Worm (Caenorhabditis elegans) whole organism, L1 larva: Measurements from ENCODE around the gene T03F6.9.

ENCODE experiments used
- C16A3.4 ChIP-seq: fragments of 150-350 bp; optimal IDR thresholded peaks from 2 replicates; lab custom pipeline; 2014; ENCODE audit warnings: missing biosample characterization, missing genetic modification characterization
- Y116A8C.19 ChIP-seq: sonication (generic microtip); optimal IDR thresholded peaks from 2 replicates; lab custom pipeline; 2016; ENCODE audit warnings: missing compliant biosample characterization, missing genetic modification characterization, borderline replicate concordance
- blmp-1 ChIP-seq: fragments of 150-350 bp; optimal IDR thresholded peaks from 2 replicates; lab custom pipeline; 2014; ENCODE audit warnings: missing biosample characterization, missing genetic modification characterization
- ceh-63 ChIP-seq: fragments of 200-800 bp; sonication (Bioruptor generic); optimal IDR thresholded peaks from 2 replicates; lab custom pipeline; 2018; ENCODE audit warnings: mild to moderate bottlenecking, missing genetic modification characterization, missing compliant biosample characterization
- dsc-1 ChIP-seq: sonication (generic microtip); optimal IDR thresholded peaks from 2 replicates; lab custom pipeline; 2016; ENCODE audit warnings: mild to moderate bottlenecking, missing genetic modification characterization, missing compliant biosample characterization
- efl-1 ChIP-seq, 4 experiments: fragments of 150-350 bp; optimal IDR thresholded peaks in 3 of 4; peaks in 1 of 4; 1 replicate in 1 of 4; 2 replicates in 3 of 4; lab custom pipeline; 2014; ENCODE audit warnings: missing biosample characterization in 2 of 4, missing genetic modification characterization in 2 of 4, missing genetic modification reagents in 2 of 4
- egl-13 ChIP-seq: sonication (generic microtip); optimal IDR thresholded peaks from 2 replicates; lab custom pipeline; 2016; ENCODE audit warnings: missing genotype, missing genetic modification reagents, missing genetic modification characterization, missing compliant biosample characterization
- ets-5 ChIP-seq: fragments of 200-800 bp; sonication (Bioruptor generic); IDR thresholded peaks from 2 replicates; pipeline ENCODE4 v1.3.6; 2022; ENCODE audit warnings: missing genetic modification characterization, missing compliant biosample characterization
- fkh-10 ChIP-seq: sonication (generic microtip); optimal IDR thresholded peaks from 2 replicates; lab custom pipeline; 2017; ENCODE audit warnings: missing biosample characterization, missing genetic modification reagents, missing genetic modification characterization
- fkh-4 ChIP-seq: sonication (generic microtip); optimal IDR thresholded peaks from 2 replicates; lab custom pipeline; 2016; ENCODE audit warnings: missing compliant biosample characterization, missing genetic modification characterization, borderline replicate concordance
- fkh-8 ChIP-seq: sonication (generic microtip); optimal IDR thresholded peaks from 2 replicates; lab custom pipeline; 2016; ENCODE audit warnings: mild to moderate bottlenecking, missing genetic modification characterization, missing compliant biosample characterization
- grh-1 ChIP-seq: fragments of 200-800 bp; sonication (Bioruptor generic); IDR thresholded peaks from 2 replicates; pipeline ENCODE4 v1.3.6; 2022; ENCODE audit warnings: missing genetic modification reagents, missing genetic modification characterization, missing compliant biosample characterization
- jun-1 ChIP-seq: fragments of 150-350 bp; optimal IDR thresholded peaks from 2 replicates; lab custom pipeline; 2014; ENCODE audit warnings: missing biosample characterization, missing genetic modification reagents, missing genetic modification characterization
- lin-14 ChIP-seq: fragments of 200-800 bp; sonication (Bioruptor generic); optimal IDR thresholded peaks from 2 replicates; lab custom pipeline; 2018; ENCODE audit warnings: mild to moderate bottlenecking, missing genetic modification characterization, moderate library complexity, missing compliant biosample characterization
- lin-35 ChIP-seq, 2 experiments: fragments of 150-350 bp; optimal IDR thresholded peaks; 2 replicates each; lab custom pipeline; 2014; ENCODE audit warnings: missing biosample characterization in 2 of 2, missing genetic modification characterization in 2 of 2, missing genetic modification reagents in 2 of 2
- mab-9 ChIP-seq: fragments of 200-800 bp; sonication (Bioruptor generic); IDR thresholded peaks from 2 replicates; pipeline ENCODE4 v1.3.6; 2022; ENCODE audit warnings: missing genetic modification reagents, missing genetic modification characterization, missing compliant biosample characterization
- mep-1 ChIP-seq: fragments of 150-350 bp; optimal IDR thresholded peaks from 2 replicates; lab custom pipeline; 2014; ENCODE audit warnings: missing biosample characterization, missing genetic modification characterization
- nhr-12 ChIP-seq: sonication (generic microtip); optimal IDR thresholded peaks from 2 replicates; lab custom pipeline; 2017; ENCODE audit warnings: missing biosample characterization, missing genetic modification characterization
- nhr-20 ChIP-seq: sonication (generic microtip); optimal IDR thresholded peaks from 2 replicates; lab custom pipeline; 2016; ENCODE audit warnings: mild to moderate bottlenecking, missing genetic modification characterization, missing compliant biosample characterization
- nhr-28 ChIP-seq: fragments of 150-350 bp; optimal IDR thresholded peaks from 2 replicates; lab custom pipeline; 2014; ENCODE audit warnings: missing biosample characterization, missing genetic modification characterization
- nhr-47 ChIP-seq: sonication (generic microtip); optimal IDR thresholded peaks from 2 replicates; lab custom pipeline; 2016; ENCODE audit warnings: mild to moderate bottlenecking, missing genetic modification characterization, moderate library complexity, missing compliant biosample characterization
- nhr-71 ChIP-seq: sonication (generic microtip); optimal IDR thresholded peaks from 2 replicates; lab custom pipeline; 2016; ENCODE audit warnings: mild to moderate bottlenecking, missing genetic modification characterization, moderate library complexity, missing compliant biosample characterization
- nhr-77 ChIP-seq: fragments of 150-350 bp; optimal IDR thresholded peaks from 2 replicates; lab custom pipeline; 2014; ENCODE audit warnings: missing biosample characterization, missing genetic modification characterization
- nhr-90 ChIP-seq: sonication (generic microtip); optimal IDR thresholded peaks from 2 replicates; lab custom pipeline; 2016; ENCODE audit warnings: mild to moderate bottlenecking, missing genetic modification characterization, missing compliant biosample characterization; ENCODE audit not compliant: poor library complexity
- pqm-1 ChIP-seq: sonication (generic microtip); optimal IDR thresholded peaks from 3 replicates; lab custom pipeline; 2017; ENCODE audit warnings: missing biosample characterization, missing genetic modification characterization
- rnt-1 ChIP-seq: sonication (generic microtip); optimal IDR thresholded peaks from 2 replicates; lab custom pipeline; 2016; ENCODE audit warnings: mild to moderate bottlenecking, missing genetic modification characterization, moderate library complexity, missing compliant biosample characterization
- skn-1 ChIP-seq: fragments of 150-350 bp; optimal IDR thresholded peaks from 2 replicates; lab custom pipeline; 2014; ENCODE audit warnings: missing biosample characterization, missing genetic modification characterization
- snu-23 ChIP-seq: sonication (generic microtip); optimal IDR thresholded peaks from 2 replicates; lab custom pipeline; 2016; ENCODE audit warnings: missing genetic modification characterization, missing compliant biosample characterization
- swsn-7 ChIP-seq: sonication (generic microtip); optimal IDR thresholded peaks from 2 replicates; lab custom pipeline; 2016; ENCODE audit warnings: missing genetic modification characterization, missing compliant biosample characterization
- tbx-2 ChIP-seq: sonication (generic microtip); optimal IDR thresholded peaks from 2 replicates; lab custom pipeline; 2016; ENCODE audit warnings: missing genetic modification characterization, missing compliant biosample characterization
- unc-62 ChIP-seq: fragments of 150-350 bp; optimal IDR thresholded peaks from 2 replicates; lab custom pipeline; 2014; ENCODE audit warnings: missing biosample characterization, missing genetic modification reagents, missing genetic modification characterization
- vab-15 ChIP-seq: sonication (generic microtip); optimal IDR thresholded peaks from 2 replicates; lab custom pipeline; 2017; ENCODE audit warnings: missing genotype, mild to moderate bottlenecking, missing genetic modification characterization, missing compliant biosample characterization
- xbp-1 ChIP-seq: sonication (generic microtip); optimal IDR thresholded peaks from 2 replicates; lab custom pipeline; 2016; ENCODE audit warnings: missing genetic modification characterization, missing compliant biosample characterization

Gene T03F6.9

ce11 chrIII:13370980-13371379 lies at the start of gene T03F6.9:
Gene T03F6.9, minus strand, starts transcription at chrIII:13371080.
- TF ChIP-seq nhr-12 (tag; lab: Kevin White, UChicago), result no peak
- TF ChIP-seq blmp-1 (tag; lab: Kevin White, UChicago), result no peak
- no peak for TF ChIP-seq rnt-1 (tag; lab: Kevin White, UChicago)
- peak; percentile 0 for TF ChIP-seq fkh-8 (tag; lab: Kevin White, UChicago)
- TF ChIP-seq nhr-28 (tag; lab: Kevin White, UChicago), result no peak
- TF ChIP-seq egl-13 (tag; lab: Kevin White, UChicago), result no peak
- no peak for TF ChIP-seq tbx-2

DNA sequence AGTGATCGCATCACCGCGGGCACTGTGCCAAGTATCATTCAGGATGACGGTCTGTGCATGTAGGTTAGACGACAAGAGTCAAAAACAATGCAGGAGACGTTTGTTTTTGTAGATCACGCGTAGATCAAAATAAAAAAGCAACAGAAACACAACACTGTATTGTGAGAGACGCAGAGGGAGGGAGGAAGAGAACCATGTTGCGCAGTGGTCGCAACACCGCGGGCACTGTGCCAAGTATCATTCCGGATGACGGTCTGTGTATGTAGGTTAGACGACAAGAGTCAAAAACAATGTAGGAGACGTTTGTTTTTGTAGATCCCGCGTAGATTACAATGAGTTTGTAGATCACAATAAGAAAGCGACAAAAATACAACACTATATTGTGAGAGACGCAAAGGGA lies 48.1 kb upstream of the T03F6.9 start:
- TF ChIP-seq swsn-7 (no peak), dsc-1 (tag; lab: Kevin White, UChicago) (no peak), mep-1 (tag; lab: Kevin White, UChicago) (no peak), pqm-1 (tag; lab: Kevin White, UChicago) (no peak)

- TF ChIP-seq dsc-1 (tag; lab: Kevin White, UChicago) (no peak), lin-35 (GFP tag; optimal IDR thresholded peaks at IDR 0.05; lab: Kevin White, UChicago) (peak in 1 of 2 experiments; percentile 10)
Observed at ce11 chrIII:13411202-13411601, 40.3 kb upstream of the T03F6.9 start.

- no peak for TF ChIP-seq efl-1 (optimal IDR thresholded peaks at IDR 0.05; lab: Kevin White, UChicago)
- peak in 1 of 2 experiments; percentile 86 for TF ChIP-seq efl-1 (GFP tag; optimal IDR thresholded peaks at IDR 0.05 in 1 of 2; lab: Kevin White, UChicago)
- peak; percentile 37 for TF ChIP-seq rnt-1 (tag; lab: Kevin White, UChicago)
- no peak for TF ChIP-seq C16A3.4 (tag; lab: Kevin White, UChicago)
- no peak for TF ChIP-seq fkh-4 (tag; lab: Kevin White, UChicago)
- peak; percentile 4 for TF ChIP-seq nhr-77
Observed at ce11 chrIII:13409498-13409897, 38.6 kb upstream of the T03F6.9 start, which contains the start of gene myo-6. Gene myo-6, plus strand, starts transcription at chrIII:13409798.

- TF ChIP-seq nhr-71 (tag; lab: Kevin White, UChicago) (no peak), ets-5 (GFP tag; lab: Robert Waterston, UW) (no peak), skn-1 (tag; lab: Kevin White, UChicago) (no peak), vab-15 (no peak), jun-1 (tag; lab: Kevin White, UChicago) (no peak), nhr-47 (tag; lab: Kevin White, UChicago) (no peak), nhr-90 (tag; lab: Kevin White, UChicago) (no peak), fkh-10 (GFP tag; lab: Kevin White, UChicago) (no peak), swsn-7 (no peak)
Observed at ce11 chrIII:13405504-13405903, 34.6 kb upstream of the T03F6.9 start, which contains the start of gene nas-1. Gene nas-1, plus strand, starts transcription at chrIII:13405804.

- no peak for TF ChIP-seq pqm-1 (tag; lab: Kevin White, UChicago)
- no peak for TF ChIP-seq grh-1 (GFP tag; lab: Robert Waterston, UW)
- TF ChIP-seq fkh-10 (GFP tag; lab: Kevin White, UChicago), result no peak
- no peak for TF ChIP-seq mab-9 (GFP tag; lab: Robert Waterston, UW)
- TF ChIP-seq Y116A8C.19, result no peak
- no peak for TF ChIP-seq snu-23 (GFP tag; lab: Kevin White, UChicago)
- no peak for TF ChIP-seq unc-62
- no peak for TF ChIP-seq ceh-63 (GFP tag; lab: Kevin White, UChicago)
- no peak for TF ChIP-seq tbx-2
- TF ChIP-seq nhr-20 (tag; lab: Kevin White, UChicago), result no peak
- no peak for TF ChIP-seq lin-14 (GFP tag; lab: Kevin White, UChicago)
- TF ChIP-seq xbp-1 (tag; lab: Kevin White, UChicago), result no peak
- TF ChIP-seq fkh-8 (tag; lab: Kevin White, UChicago), result no peak
- no peak for TF ChIP-seq nhr-12 (tag; lab: Kevin White, UChicago)
Observed at ce11 chrIII:13404418-13404817, 33.5 kb upstream of the T03F6.9 start, which contains the start of gene ttr-52. Gene ttr-52, plus strand, starts transcription at chrIII:13404718.
